Worm (Caenorhabditis elegans) whole organism, young adult: ENCODE results near the gene M03C11.6.
A peak's percentile ranks its signal among the peaks of the same experiment; 100 is the strongest.

Source experiments
- B0035.1 ChIP-seq: sonication (generic microtip); optimal IDR thresholded peaks from 2 replicates; lab custom pipeline; 2016; ENCODE audit warnings: missing genetic modification characterization, mild to moderate bottlenecking, missing compliant biosample characterization, missing genotype, missing genetic modification reagents
- C06A6.2 ChIP-seq: fragments of 200-800 bp; sonication (Bioruptor generic); conservative IDR thresholded peaks from 2 replicates; pipeline ENCODE4 v1.3.6; 2022; ENCODE audit warnings: missing genetic modification characterization, missing compliant biosample characterization
- F10E7.11 ChIP-seq: sonication (generic microtip); optimal IDR thresholded peaks from 2 replicates; lab custom pipeline; 2017; ENCODE audit warnings: mild to moderate bottlenecking, missing genetic modification characterization, moderate library complexity, missing compliant biosample characterization
- F49E8.2 ChIP-seq: sonication (generic microtip); optimal IDR thresholded peaks from 3 replicates; lab custom pipeline; 2017; ENCODE audit warnings: missing genetic modification characterization, mild to moderate bottlenecking, missing compliant biosample characterization, antibody characterized with exemption, moderate library complexity; ENCODE audit not compliant: insufficient read depth
- F55B11.4 ChIP-seq: sonication (generic microtip); optimal IDR thresholded peaks from 2 replicates; lab custom pipeline; 2016; ENCODE audit warnings: missing compliant biosample characterization, missing genetic modification characterization, borderline replicate concordance; ENCODE audit not compliant: insufficient read depth
- F57A8.1 ChIP-seq: fragments of 200-800 bp; sonication (Bioruptor generic); optimal IDR thresholded peaks from 2 replicates; lab custom pipeline; 2018; ENCODE audit warnings: mild to moderate bottlenecking, missing genetic modification characterization, moderate library complexity, missing compliant biosample characterization
- F57C9.4 ChIP-seq: sonication (generic microtip); optimal IDR thresholded peaks from 2 replicates; lab custom pipeline; 2017; ENCODE audit warnings: mild to moderate bottlenecking, missing genetic modification characterization, missing compliant biosample characterization
- T07F8.4 ChIP-seq: sonication (generic microtip); optimal IDR thresholded peaks from 2 replicates; lab custom pipeline; 2016; ENCODE audit warnings: mild to moderate bottlenecking, missing genetic modification characterization, moderate library complexity, missing compliant biosample characterization
- Y53F4B.3 ChIP-seq: fragments of 200-800 bp; sonication (Bioruptor generic); IDR thresholded peaks from 2 replicates; pipeline ENCODE4 v1.3.6; 2022; ENCODE audit warnings: missing genetic modification reagents, missing genetic modification characterization, missing compliant biosample characterization
- Y53G8AR.9 ChIP-seq: fragments of 200-800 bp; sonication (Bioruptor generic); conservative IDR thresholded peaks from 2 replicates; pipeline ENCODE4 v1.3.6; 2022; ENCODE audit warnings: missing genetic modification reagents, missing genetic modification characterization, missing compliant biosample characterization
- Y79H2A.3 ChIP-seq: fragments of 200-800 bp; sonication (Bioruptor generic); conservative IDR thresholded peaks from 2 replicates; pipeline ENCODE4 v1.3.6; 2022; ENCODE audit warnings: missing genetic modification reagents, missing genetic modification characterization, missing compliant biosample characterization
- aptf-3 ChIP-seq: fragments of 200-800 bp; sonication (Bioruptor generic); IDR thresholded peaks from 2 replicates; pipeline ENCODE4 v1.3.6; 2022; ENCODE audit warnings: missing genetic modification characterization, missing compliant biosample characterization
- athp-1 ChIP-seq: sonication (generic microtip); optimal IDR thresholded peaks from 2 replicates; lab custom pipeline; 2017; ENCODE audit warnings: mild to moderate bottlenecking, missing genetic modification characterization, missing compliant biosample characterization
- attf-3 ChIP-seq: fragments of 200-800 bp; sonication (Bioruptor generic); conservative IDR thresholded peaks from 2 replicates; pipeline ENCODE4 v1.3.6; 2022; ENCODE audit warnings: missing genetic modification reagents, missing genetic modification characterization, missing compliant biosample characterization
- attf-5 ChIP-seq: fragments of 200-800 bp; sonication (Bioruptor generic); optimal IDR thresholded peaks from 2 replicates; lab custom pipeline; 2018; ENCODE audit warnings: mild to moderate bottlenecking, missing genetic modification characterization, missing compliant biosample characterization
- attf-6 ChIP-seq: fragments of 200-800 bp; sonication (Bioruptor generic); IDR thresholded peaks from 2 replicates; pipeline ENCODE4 v1.3.6; 2022; ENCODE audit warnings: missing genetic modification reagents, missing genetic modification characterization, missing compliant biosample characterization
- ccch-3 ChIP-seq: fragments of 200-800 bp; sonication (Bioruptor generic); optimal IDR thresholded peaks from 2 replicates; lab custom pipeline; 2018; ENCODE audit warnings: mild to moderate bottlenecking, missing genetic modification characterization, missing compliant biosample characterization
- cebp-1 ChIP-seq, 2 experiments: fragments of 200-800 bp in 1 of 2; sonication (Bioruptor generic) in 1 of 2; sonication (generic microtip) in 1 of 2; IDR thresholded peaks in 1 of 2; optimal IDR thresholded peaks in 1 of 2; 2 replicates each; pipeline versions ENCODE4 v1.3.6 to Lab custom; 2017 to 2022; ENCODE audit warnings: missing compliant biosample characterization in 2 of 2, missing genetic modification characterization in 2 of 2, mild to moderate bottlenecking in 1 of 2, missing genetic modification reagents in 1 of 2, moderate library complexity in 1 of 2
- ceh-27 ChIP-seq: fragments of 200-800 bp; sonication (Bioruptor generic); optimal IDR thresholded peaks from 2 replicates; lab custom pipeline; 2018; ENCODE audit warnings: mild to moderate bottlenecking, missing genetic modification characterization, moderate library complexity, missing compliant biosample characterization
- die-1 ChIP-seq: sonication (generic microtip); optimal IDR thresholded peaks from 2 replicates; lab custom pipeline; 2016; ENCODE audit warnings: missing genotype, mild to moderate bottlenecking, missing genetic modification characterization, missing compliant biosample characterization
- dox-1 ChIP-seq: fragments of 200-800 bp; sonication (Bioruptor generic); IDR thresholded peaks from 2 replicates; pipeline ENCODE4 v1.3.6; 2022; ENCODE audit warnings: missing genetic modification reagents, missing genetic modification characterization, missing compliant biosample characterization
- dpl-1 ChIP-seq: fragments of 150-350 bp; optimal IDR thresholded peaks from 2 replicates; lab custom pipeline; 2014; ENCODE audit warnings: missing biosample characterization, missing genetic modification reagents, missing genetic modification characterization
- gei-17 ChIP-seq: fragments of 200-800 bp; sonication (Bioruptor generic); optimal IDR thresholded peaks from 2 replicates; lab custom pipeline; 2018; ENCODE audit warnings: mild to moderate bottlenecking, missing genetic modification characterization, missing compliant biosample characterization
- hmg-20 ChIP-seq: fragments of 200-800 bp; sonication (Bioruptor generic); IDR thresholded peaks from 2 replicates; pipeline ENCODE4 v1.3.6; 2022; ENCODE audit warnings: missing genetic modification reagents, missing genetic modification characterization, missing compliant biosample characterization
- hrde-1 ChIP-seq: sonication (generic microtip); optimal IDR thresholded peaks from 2 replicates; lab custom pipeline; 2016; ENCODE audit warnings: missing genetic modification characterization, mild to moderate bottlenecking, missing compliant biosample characterization, moderate library complexity, missing genotype, missing genetic modification reagents, borderline replicate concordance
- lag-1 ChIP-seq: fragments of 200-800 bp; sonication (Bioruptor generic); IDR thresholded peaks from 2 replicates; pipeline ENCODE4 v1.3.6; 2022; ENCODE audit warnings: missing genetic modification reagents, missing genetic modification characterization, missing compliant biosample characterization
- let-607 ChIP-seq, 2 experiments: fragments of 200-800 bp in 1 of 2; sonication (Bioruptor generic) in 1 of 2; sonication (generic microtip) in 1 of 2; optimal IDR thresholded peaks; 2 replicates each; lab custom pipeline; 2016 to 2018; ENCODE audit warnings: mild to moderate bottlenecking in 2 of 2, missing compliant biosample characterization in 2 of 2, missing genetic modification characterization in 2 of 2, moderate library complexity in 2 of 2, missing genotype in 1 of 2
- lin-40 ChIP-seq: sonication (generic microtip); optimal IDR thresholded peaks from 2 replicates; lab custom pipeline; 2016; ENCODE audit warnings: missing genetic modification characterization, mild to moderate bottlenecking, missing compliant biosample characterization, missing genotype, missing genetic modification reagents
- lin-54 ChIP-seq: fragments of 200-800 bp; sonication (Bioruptor generic); optimal IDR thresholded peaks from 2 replicates; lab custom pipeline; 2018; ENCODE audit warnings: mild to moderate bottlenecking, missing genetic modification characterization, missing compliant biosample characterization
- lir-1 ChIP-seq: fragments of 200-800 bp; sonication (Bioruptor generic); conservative IDR thresholded peaks from 2 replicates; pipeline ENCODE4 v1.3.6; 2022; ENCODE audit warnings: missing genetic modification reagents, missing genetic modification characterization, missing compliant biosample characterization
- lsl-1 ChIP-seq: fragments of 200-800 bp; sonication (Bioruptor generic); optimal IDR thresholded peaks from 2 replicates; lab custom pipeline; 2018; ENCODE audit warnings: mild to moderate bottlenecking, missing genetic modification characterization, moderate library complexity, missing compliant biosample characterization
- lsy-27 ChIP-seq: sonication (generic microtip); optimal IDR thresholded peaks from 2 replicates; lab custom pipeline; 2017; ENCODE audit warnings: missing genetic modification characterization, mild to moderate bottlenecking, missing compliant biosample characterization, antibody characterized with exemption, missing genotype, borderline replicate concordance; ENCODE audit not compliant: insufficient read depth
- madf-10 ChIP-seq: sonication (generic microtip); optimal IDR thresholded peaks from 2 replicates; lab custom pipeline; 2016; ENCODE audit warnings: mild to moderate bottlenecking, missing genetic modification characterization, missing compliant biosample characterization
- nfya-2 ChIP-seq: fragments of 200-800 bp; sonication (Bioruptor generic); IDR thresholded peaks from 2 replicates; pipeline ENCODE4 v1.3.6; 2022; ENCODE audit warnings: missing genetic modification reagents, missing genetic modification characterization, missing compliant biosample characterization
- nhr-120 ChIP-seq: fragments of 200-800 bp; sonication (Bioruptor generic); IDR thresholded peaks from 2 replicates; pipeline ENCODE4 v1.3.6; 2022; ENCODE audit warnings: missing genetic modification characterization, missing compliant biosample characterization
- nhr-80 ChIP-seq: sonication (generic microtip); optimal IDR thresholded peaks from 2 replicates; lab custom pipeline; 2016; ENCODE audit warnings: missing genetic modification characterization, missing compliant biosample characterization
- pbrm-1 ChIP-seq: fragments of 200-800 bp; sonication (Bioruptor generic); IDR thresholded peaks from 2 replicates; pipeline ENCODE4 v1.3.6; 2022; ENCODE audit warnings: missing genetic modification reagents, missing genetic modification characterization, missing compliant biosample characterization
- snpc-1.1 ChIP-seq: sonication (generic microtip); optimal IDR thresholded peaks from 2 replicates; lab custom pipeline; 2017; ENCODE audit warnings: missing genetic modification characterization, mild to moderate bottlenecking, missing compliant biosample characterization, antibody characterized with exemption, moderate library complexity, missing genotype, missing genetic modification reagents; ENCODE audit not compliant: insufficient read depth
- snpc-4 ChIP-seq, 5 experiments: fragments of 150-350 bp in 1 of 5; sonication (generic microtip) in 4 of 5; optimal IDR thresholded peaks; 2 replicates each; lab custom pipeline; 2014 to 2018; ENCODE audit warnings: missing genetic modification characterization in 5 of 5, missing biosample characterization in 3 of 5, antibody characterized with exemption in 2 of 5, mild to moderate bottlenecking in 2 of 5, missing compliant biosample characterization in 2 of 5, missing genotype in 2 of 5, moderate library complexity in 2 of 5, missing genetic modification reagents in 1 of 5
- somi-1 ChIP-seq: fragments of 200-800 bp; sonication (Bioruptor generic); optimal IDR thresholded peaks from 2 replicates; lab custom pipeline; 2018; ENCODE audit warnings: mild to moderate bottlenecking, missing genetic modification characterization, missing compliant biosample characterization
- tbp1 ChIP-seq: fragments of 200-800 bp; sonication (Bioruptor generic); optimal IDR thresholded peaks from 2 replicates; lab custom pipeline; 2018; ENCODE audit warnings: mild to moderate bottlenecking, missing genetic modification characterization, missing compliant biosample characterization
- unc-62 ChIP-seq: fragments of 150-350 bp; optimal IDR thresholded peaks from 2 replicates; lab custom pipeline; 2014; ENCODE audit warnings: missing biosample characterization, missing genetic modification reagents, missing genetic modification characterization
- xnd-1 ChIP-seq: sonication (generic microtip); optimal IDR thresholded peaks from 2 replicates; lab custom pipeline; 2016; ENCODE audit warnings: missing genotype, missing genetic modification reagents, missing genetic modification characterization, missing compliant biosample characterization
- ztf-22 ChIP-seq: fragments of 200-800 bp; sonication (Bioruptor generic); optimal IDR thresholded peaks from 2 replicates; lab custom pipeline; 2018; ENCODE audit warnings: mild to moderate bottlenecking, missing genetic modification characterization, moderate library complexity, missing compliant biosample characterization
- ztf-26 ChIP-seq: sonication (generic microtip); optimal IDR thresholded peaks from 2 replicates; lab custom pipeline; 2017; ENCODE audit warnings: missing genetic modification characterization, missing compliant biosample characterization
- ztf-6 ChIP-seq: fragments of 200-800 bp; sonication (Bioruptor generic); IDR thresholded peaks from 2 replicates; pipeline ENCODE4 v1.3.6; 2022; ENCODE audit warnings: missing genetic modification reagents, missing genetic modification characterization, missing compliant biosample characterization

M03C11.6 gene

ce11 chrIII:10407198-10407663, 16.6 kb downstream of the M03C11.6 start, which contains the start of gene hat-1 (continued):
- peak; percentile 79 for TF ChIP-seq F49E8.2 (tag; lab: Kevin White, UChicago)
- peak; percentile 87 for TF ChIP-seq dpl-1
- peak; percentile 56 for TF ChIP-seq snpc-4 (GFP tag; optimal IDR thresholded peaks at IDR 0.05; lab: Kevin White, UChicago)
- TF ChIP-seq snpc-4 (tag; optimal IDR thresholded peaks at IDR 0.05; lab: Kevin White, UChicago) = peak in 3 of 4 experiments; percentile 79 to 86 (median 80)
- TF ChIP-seq ztf-22 = no peak
- TF ChIP-seq lir-1 (GFP tag; lab: Robert Waterston, UW) = peak; percentile 89
- TF ChIP-seq lin-40 (tag; lab: Kevin White, UChicago) = peak; percentile 97
- peak; percentile 79 for TF ChIP-seq madf-10 (tag; lab: Kevin White, UChicago)
- TF ChIP-seq T07F8.4 (tag; lab: Kevin White, UChicago) = no peak
- TF ChIP-seq Y79H2A.3 = no peak
- TF ChIP-seq ztf-6 = no peak
- TF ChIP-seq attf-6 (GFP tag; lab: Robert Waterston, UW) = peak; percentile 83
- no peak; the same call in 1 of the 2 replicates for TF ChIP-seq attf-3 (GFP tag; lab: Robert Waterston, UW)
- TF ChIP-seq aptf-3 (GFP tag; lab: Robert Waterston, UW) = no peak
- TF ChIP-seq dox-1 (GFP tag; lab: Robert Waterston, UW) = peak; percentile 99
- TF ChIP-seq F57C9.4 = no peak
- no peak for TF ChIP-seq lsy-27 (tag; lab: Kevin White, UChicago)
- peak; percentile 85 for TF ChIP-seq gei-17
- peak; percentile 82 for TF ChIP-seq xnd-1 (tag; lab: Kevin White, UChicago)
- TF ChIP-seq nhr-120 (GFP tag; lab: Robert Waterston, UW) = no peak
- peak; percentile 90 for TF ChIP-seq lsl-1
- peak; percentile 99 for TF ChIP-seq attf-5 (GFP tag; lab: Kevin White, UChicago)
- TF ChIP-seq C06A6.2 (GFP tag; lab: Robert Waterston, UW) = peak; percentile 89
- TF ChIP-seq F10E7.11 = no peak
- peak; percentile 50 for TF ChIP-seq nhr-80 (tag; lab: Kevin White, UChicago)
- TF ChIP-seq cebp-1 (GFP tag; IDR thresholded peaks at IDR 0.05; lab: Robert Waterston, UW) = peak; percentile 98
- TF ChIP-seq cebp-1 (tag; optimal IDR thresholded peaks at IDR 0.05; lab: Kevin White, UChicago) = peak; percentile 100
- peak; percentile 96 for TF ChIP-seq Y53G8AR.9 (GFP tag; lab: Robert Waterston, UW)
- peak; percentile 81 to 87 for TF ChIP-seq let-607 (tag; optimal IDR thresholded peaks at IDR 0.05; lab: Kevin White, UChicago)
- no peak for TF ChIP-seq unc-62 (GFP tag; lab: Kevin White, UChicago)
- TF ChIP-seq athp-1 = peak; percentile 97
- TF ChIP-seq somi-1 (GFP tag; lab: Kevin White, UChicago) = peak; percentile 91
- no peak for TF ChIP-seq lag-1 (GFP tag; lab: Robert Waterston, UW)
- no peak for TF ChIP-seq F57A8.1 (GFP tag; lab: Kevin White, UChicago)
- 0 out of 2 replicates have a peak, but pooled peaks have one; percentile 50 for TF ChIP-seq hmg-20 (GFP tag; lab: Robert Waterston, UW)
- TF ChIP-seq ztf-26 (tag; lab: Kevin White, UChicago) = peak; percentile 95
- peak; percentile 68 for TF ChIP-seq B0035.1 (tag; lab: Kevin White, UChicago)
- TF ChIP-seq ceh-27 (GFP tag; lab: Kevin White, UChicago) = peak; percentile 92
- peak; percentile 73 for TF ChIP-seq hrde-1 (tag; lab: Kevin White, UChicago)
- no peak for TF ChIP-seq ccch-3
- peak; percentile 96 for TF ChIP-seq lin-54 (GFP tag; lab: Kevin White, UChicago)
- TF ChIP-seq Y53F4B.3 (GFP tag; lab: Robert Waterston, UW) = no peak
- TF ChIP-seq pbrm-1 = peak; percentile 97
- TF ChIP-seq nfya-2 (GFP tag; lab: Robert Waterston, UW) = no peak
- peak; percentile 49 for TF ChIP-seq snpc-1.1 (tag; lab: Kevin White, UChicago)
- peak; percentile 75 for TF ChIP-seq tbp1 (GFP tag; lab: Kevin White, UChicago)
- TF ChIP-seq die-1 (tag; lab: Kevin White, UChicago) = no peak
- no peak for TF ChIP-seq F55B11.4 (tag; lab: Kevin White, UChicago)
